Worm (Caenorhabditis elegans) whole organism, late embryonic: ENCODE measurements around the gene col-173.

Source experiments
- ceh-34 ChIP-seq: sonication (generic microtip); optimal IDR thresholded peaks from 2 replicates; lab custom pipeline; 2016; ENCODE audit warnings: mild to moderate bottlenecking, missing genetic modification characterization, missing compliant biosample characterization
- dmd-4 ChIP-seq: sonication (generic microtip); optimal IDR thresholded peaks from 2 replicates; lab custom pipeline; 2016; ENCODE audit warnings: borderline replicate concordance, missing genetic modification characterization, missing compliant biosample characterization
- tbx-2 ChIP-seq: sonication (generic microtip); optimal IDR thresholded peaks from 2 replicates; lab custom pipeline; 2016; ENCODE audit warnings: missing genetic modification characterization, missing compliant biosample characterization
- ttx-3 ChIP-seq: sonication (generic microtip); optimal IDR thresholded peaks from 2 replicates; lab custom pipeline; 2016; ENCODE audit warnings: missing genetic modification reagents, missing genetic modification characterization, missing compliant biosample characterization

DNA sequence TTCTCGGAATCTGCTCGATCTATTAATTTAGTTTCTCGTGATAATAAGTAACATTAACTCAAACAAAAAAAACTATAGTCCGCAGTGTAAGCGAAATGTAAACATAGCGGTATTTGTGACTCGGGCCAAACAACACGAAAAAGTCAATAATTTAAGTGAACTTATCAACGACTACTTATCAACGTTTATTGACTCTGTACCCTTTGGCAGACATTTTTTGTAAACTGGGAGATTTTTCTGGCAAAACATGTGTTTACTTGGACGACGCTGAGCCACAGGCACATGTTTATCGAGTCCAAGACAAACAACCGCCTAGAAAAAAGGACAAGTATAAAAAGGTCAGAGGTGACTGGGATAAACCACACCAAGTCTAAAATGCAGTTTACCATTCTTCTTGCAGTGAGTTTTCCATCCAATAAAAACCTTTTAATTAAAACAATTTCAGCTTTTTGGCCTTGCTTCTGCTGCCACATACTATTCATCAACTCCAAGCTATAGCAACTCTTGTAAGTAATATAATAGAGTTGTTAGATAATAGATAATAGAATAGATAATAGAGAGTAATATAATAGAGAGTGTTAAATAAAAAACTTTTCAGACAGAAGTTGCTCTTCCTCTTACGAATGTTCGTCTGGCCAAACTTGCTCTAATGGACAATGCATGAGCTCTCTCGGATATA is 32.8 kb downstream of the col-173 start, which contains the start of gene C53B7.3:
- TF ChIP-seq ttx-3 (tag; lab: Kevin White, UChicago) (no peak), tbx-2 (no peak), ceh-34 (tag; lab: Kevin White, UChicago) (no peak), dmd-4 (tag; lab: Kevin White, UChicago) (no peak)
